Worm (Caenorhabditis elegans) whole organism, young adult: Measurements from ENCODE around the gene gly-6.

Source experiments
- cebp-1 ChIP-seq, 2 experiments: fragments of 200-800 bp in 1 of 2; sonication (Bioruptor generic) in 1 of 2; sonication (generic microtip) in 1 of 2; IDR thresholded peaks in 1 of 2; optimal IDR thresholded peaks in 1 of 2; 2 replicates each; pipeline versions ENCODE4 v1.3.6 to Lab custom; 2017 to 2022; ENCODE audit warnings: missing compliant biosample characterization in 2 of 2, missing genetic modification characterization in 2 of 2, mild to moderate bottlenecking in 1 of 2, missing genetic modification reagents in 1 of 2, moderate library complexity in 1 of 2
- dpff-1 ChIP-seq: sonication (generic microtip); optimal IDR thresholded peaks from 2 replicates; lab custom pipeline; 2017; ENCODE audit warnings: mild to moderate bottlenecking, missing genetic modification characterization, missing compliant biosample characterization
- gei-17 ChIP-seq: fragments of 200-800 bp; sonication (Bioruptor generic); optimal IDR thresholded peaks from 2 replicates; lab custom pipeline; 2018; ENCODE audit warnings: mild to moderate bottlenecking, missing genetic modification characterization, missing compliant biosample characterization
- let-607 ChIP-seq, 2 experiments: fragments of 200-800 bp in 1 of 2; sonication (Bioruptor generic) in 1 of 2; sonication (generic microtip) in 1 of 2; optimal IDR thresholded peaks; 2 replicates each; lab custom pipeline; 2016 to 2018; ENCODE audit warnings: mild to moderate bottlenecking in 2 of 2, missing compliant biosample characterization in 2 of 2, missing genetic modification characterization in 2 of 2, moderate library complexity in 2 of 2, missing genotype in 1 of 2

DNA sequence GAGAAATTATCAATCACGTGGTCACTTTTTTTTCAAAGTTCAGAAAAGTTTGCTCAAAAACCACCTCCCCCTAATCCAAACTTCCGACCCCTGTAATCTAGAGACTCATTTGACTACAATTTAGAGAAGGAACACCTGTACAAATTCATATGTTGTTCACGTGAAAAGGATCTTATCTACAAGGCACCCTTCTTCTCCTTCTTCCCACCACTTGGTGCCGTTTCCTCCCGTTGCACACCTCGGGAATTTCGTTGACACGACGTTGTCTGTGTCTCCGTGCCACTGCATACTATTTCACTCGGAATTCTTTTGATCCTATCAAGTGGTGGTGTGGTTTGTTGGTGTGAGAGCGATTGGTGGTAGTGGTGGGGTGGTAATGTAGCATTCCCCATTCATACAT lies 56.5 kb downstream of the gly-6 start:
- no peak for TF ChIP-seq gei-17 (GFP tag; lab: Kevin White, UChicago)
- TF ChIP-seq let-607 (tag; optimal IDR thresholded peaks at IDR 0.05; lab: Kevin White, UChicago): no peak
- no peak for TF ChIP-seq cebp-1 (GFP tag; IDR thresholded peaks at IDR 0.05; lab: Robert Waterston, UW)
- TF ChIP-seq cebp-1 (tag; optimal IDR thresholded peaks at IDR 0.05; lab: Kevin White, UChicago): no peak
- TF ChIP-seq dpff-1 (tag; lab: Kevin White, UChicago): no peak
